Worm (Caenorhabditis elegans) whole organism, L2 larva: Measurements from ENCODE around the gene nspc-13.

ENCODE experiments used
- alr-1 ChIP-seq: fragments of 150-350 bp; optimal IDR thresholded peaks from 2 replicates; lab custom pipeline; 2014; ENCODE audit warnings: missing biosample characterization, missing genetic modification characterization
- ama-1 ChIP-seq: fragments of 150-350 bp; optimal IDR thresholded peaks from 2 replicates; lab custom pipeline; 2018; ENCODE audit warnings: inconsistent platforms
- elt-3 ChIP-seq: sonication (generic microtip); optimal IDR thresholded peaks from 2 replicates; lab custom pipeline; 2017; ENCODE audit warnings: missing biosample characterization, missing genetic modification characterization
- fos-1 ChIP-seq: fragments of 150-350 bp; optimal IDR thresholded peaks from 2 replicates; lab custom pipeline; 2014; ENCODE audit warnings: missing biosample characterization, missing genetic modification characterization
- lsy-2 ChIP-seq, 2 experiments: fragments of 150-350 bp in 1 of 2; sonication (generic microtip) in 1 of 2; optimal IDR thresholded peaks; 2 replicates each; lab custom pipeline; 2014 to 2017; ENCODE audit warnings: missing biosample characterization in 2 of 2, missing genetic modification characterization in 2 of 2
- nhr-11 ChIP-seq: fragments of 150-350 bp; optimal IDR thresholded peaks from 2 replicates; lab custom pipeline; 2014; ENCODE audit warnings: missing biosample characterization, missing genetic modification characterization
- nhr-25 ChIP-seq: fragments of 150-350 bp; sonication (generic microtip); optimal IDR thresholded peaks from 3 replicates; lab custom pipeline; 2014; ENCODE audit warnings: missing biosample characterization, missing genetic modification characterization
- nhr-6 ChIP-seq: fragments of 150-350 bp; optimal IDR thresholded peaks from 2 replicates; lab custom pipeline; 2014; ENCODE audit warnings: missing biosample characterization, missing genetic modification characterization

- TF ChIP-seq lsy-2 (tag; optimal IDR thresholded peaks at IDR 0.05; lab: Kevin White, UChicago) (no peak), fos-1 (tag; lab: Kevin White, UChicago) (no peak), nhr-25 (no peak), ama-1 (lab: Kevin White, UChicago) (no peak), nhr-6 (tag; lab: Kevin White, UChicago) (no peak), alr-1 (tag; lab: Kevin White, UChicago) (no peak), elt-3 (no peak), nhr-11 (tag; lab: Kevin White, UChicago) (no peak)
Measured at ce11 chrX:12313779-12314178, 43.4 kb upstream of the nspc-13 start.
